ENCODE assay signal across 1 fruit fly cellular context in genomic region chr3R:23225266-23225665, dm6.
TF ChIP-seq lines count a peak whose summit lies in the region.

No protein-coding gene starts in this region.

TF ChIP-seq in whole organism, embryonic, 481 proteins besides CTCF, POLR2A, EP300 and RAD21 (continued from another document and continues in another):
- TF ChIP-seq MTF-1 (GFP tag; optimal IDR thresholded peaks at IDR 0.05; lab: Kevin White, UChicago; ENCODE audit: borderline replicate concordance) (peak; percentile 26), Bteb2 (GFP tag; optimal IDR thresholded peaks at IDR 0.05; lab: Kevin White, UChicago) (peak; percentile 33), CG2116 (GFP tag; optimal IDR thresholded peaks at IDR 0.05; lab: Kevin White, UChicago) (peak; percentile 7), hth (optimal IDR thresholded peaks at IDR 0.05; lab: Kevin White, UChicago) (no peak), Bdp1 (GFP tag; optimal IDR thresholded peaks at IDR 0.05; lab: Kevin White, UChicago) (no peak), sima (GFP tag; optimal IDR thresholded peaks at IDR 0.05; lab: Kevin White, UChicago) (no peak), psq (GFP tag; optimal IDR thresholded peaks at IDR 0.05; lab: Kevin White, UChicago) (no peak), CG3163 (GFP tag; optimal IDR thresholded peaks at IDR 0.05; lab: Kevin White, UChicago) (no peak), CG5245 (GFP tag; optimal IDR thresholded peaks at IDR 0.05; lab: Kevin White, UChicago) (no peak), YL-1 (GFP tag; optimal IDR thresholded peaks at IDR 0.05; lab: Kevin White, UChicago) (no peak), CG3995 (GFP tag; optimal IDR thresholded peaks at IDR 0.05; lab: Kevin White, UChicago) (no peak), dm (GFP tag; optimal IDR thresholded peaks at IDR 0.05; lab: Kevin White, UChicago) (no peak), CG15269 (tag; optimal IDR thresholded peaks at IDR 0.05; lab: Kevin White, UChicago) (peak; percentile 32), Sry-β (GFP tag; optimal IDR thresholded peaks at IDR 0.05; lab: Kevin White, UChicago) (no peak), Ada2b (GFP tag; IDR thresholded peaks at IDR 0.05; lab: Robert Waterston, UW) (peak; percentile 51; the same call in 1 of the 2 replicates), CG33213 (GFP tag; optimal IDR thresholded peaks at IDR 0.05; lab: Kevin White, UChicago) (peak; percentile 26), PHDP (tag; optimal IDR thresholded peaks at IDR 0.05; lab: Kevin White, UChicago) (peak; percentile 47), bbx (GFP tag; IDR thresholded peaks at IDR 0.05; lab: Robert Waterston, UW; ENCODE audit: partially characterized antibody) (no peak), Sry-δ (GFP tag; optimal IDR thresholded peaks at IDR 0.05; lab: Kevin White, UChicago) (no peak), Camta (GFP tag; optimal IDR thresholded peaks at IDR 0.05; lab: Kevin White, UChicago) (no peak), Hand (GFP tag; optimal IDR thresholded peaks at IDR 0.05; lab: Kevin White, UChicago) (peak; percentile 13), CG7271 (tag; optimal IDR thresholded peaks at IDR 0.05; lab: Kevin White, UChicago) (no peak), Spps (tag; optimal IDR thresholded peaks at IDR 0.05; lab: Kevin White, UChicago) (no peak), shn (GFP tag; optimal IDR thresholded peaks at IDR 0.05; lab: Kevin White, UChicago) (peak; percentile 9), CG13624 (GFP tag; optimal IDR thresholded peaks at IDR 0.05; lab: Kevin White, UChicago) (no peak), fd102C (GFP tag; optimal IDR thresholded peaks at IDR 0.05; lab: Kevin White, UChicago) (no peak), luna (GFP tag; optimal IDR thresholded peaks at IDR 0.05; lab: Kevin White, UChicago) (no peak), CG12659 (GFP tag; optimal IDR thresholded peaks at IDR 0.05; lab: Kevin White, UChicago) (peak; percentile 48), Lim3 (GFP tag; IDR thresholded peaks at IDR 0.05; lab: Robert Waterston, UW) (no peak), kay (GFP tag; optimal IDR thresholded peaks at IDR 0.05; lab: Kevin White, UChicago) (no peak), CG32772 (GFP tag; IDR thresholded peaks at IDR 0.05; lab: Robert Waterston, UW) (no peak), maf-S (GFP tag; optimal IDR thresholded peaks at IDR 0.05; lab: Kevin White, UChicago) (peak; percentile 29), CG9876 (GFP tag; optimal IDR thresholded peaks at IDR 0.05; lab: Kevin White, UChicago) (no peak), tgo (GFP tag; IDR thresholded peaks at IDR 0.05; lab: Robert Waterston, UW) (no peak; the same call in 2 of the 3 replicates), HLH4C (GFP tag; IDR thresholded peaks at IDR 0.05; lab: Robert Waterston, UW; ENCODE audit: partially characterized antibody) (no peak), CG4282 (GFP tag; optimal IDR thresholded peaks at IDR 0.05; lab: Kevin White, UChicago) (no peak), nmo (GFP tag; optimal IDR thresholded peaks at IDR 0.05; lab: Kevin White, UChicago) (no peak), H15 (GFP tag; IDR thresholded peaks at IDR 0.05; lab: Robert Waterston, UW) (no peak), CG9437 (GFP tag; optimal IDR thresholded peaks at IDR 0.05; lab: Kevin White, UChicago) (no peak), CG43689 (GFP tag; IDR thresholded peaks at IDR 0.05; lab: Robert Waterston, UW) (no peak), CG7987 (GFP tag; optimal IDR thresholded peaks at IDR 0.05; lab: Kevin White, UChicago) (peak; percentile 48), NC2β (GFP tag; optimal IDR thresholded peaks at IDR 0.05; lab: Kevin White, UChicago) (peak; percentile 3), sd (tag; optimal IDR thresholded peaks at IDR 0.05; lab: Kevin White, UChicago) (peak; percentile 9), mld (GFP tag; IDR thresholded peaks at IDR 0.05; lab: Robert Waterston, UW; ENCODE audit: partially characterized antibody) (no peak), sug (tag; optimal IDR thresholded peaks at IDR 0.05; lab: Kevin White, UChicago) (peak; percentile 32), CG12236 (GFP tag; optimal IDR thresholded peaks at IDR 0.05; lab: Kevin White, UChicago) (no peak), bsh (GFP tag; optimal IDR thresholded peaks at IDR 0.05; lab: Kevin White, UChicago) (peak in 1 of 2 experiments; percentile 32), CG10543 (GFP tag; optimal IDR thresholded peaks at IDR 0.05; lab: Kevin White, UChicago) (peak; percentile 77), Hmr (GFP tag; optimal IDR thresholded peaks at IDR 0.05; lab: Kevin White, UChicago) (peak; percentile 75), CG12391 (tag; optimal IDR thresholded peaks at IDR 0.05; lab: Kevin White, UChicago) (no peak), CG5953 (GFP tag; IDR thresholded peaks at IDR 0.05; lab: Robert Waterston, UW) (no peak), HHEX (GFP tag; optimal IDR thresholded peaks at IDR 0.05; lab: Kevin White, UChicago) (peak; percentile 53), usp (GFP tag; optimal IDR thresholded peaks at IDR 0.05; lab: Kevin White, UChicago) (no peak), otp (GFP tag; IDR thresholded peaks at IDR 0.05; lab: Robert Waterston, UW) (peak; percentile 63; the same call in 1 of the 3 replicates), btn (GFP tag; optimal IDR thresholded peaks at IDR 0.05; lab: Kevin White, UChicago) (no peak), CG31388 (GFP tag; optimal IDR thresholded peaks at IDR 0.05; lab: Kevin White, UChicago) (no peak), CG16813 (GFP tag; IDR thresholded peaks at IDR 0.05; lab: Robert Waterston, UW; ENCODE audit: partially characterized antibody) (no peak), NC2α (GFP tag; optimal IDR thresholded peaks at IDR 0.05; lab: Kevin White, UChicago) (no peak), BEAF-32 (GFP tag; optimal IDR thresholded peaks at IDR 0.05; lab: Kevin White, UChicago) (no peak), Oaz (GFP tag; IDR thresholded peaks at IDR 0.05; lab: Robert Waterston, UW) (no peak), CG1529 (GFP tag; optimal IDR thresholded peaks at IDR 0.05; lab: Kevin White, UChicago) (no peak), Kr (GFP tag; optimal IDR thresholded peaks at IDR 0.05; lab: Kevin White, UChicago) (no peak), CG11560 (tag; IDR thresholded peaks at IDR 0.05; lab: Robert Waterston, UW) (no peak), caup (GFP tag; optimal IDR thresholded peaks at IDR 0.05; lab: Kevin White, UChicago; ENCODE audit: severe bottlenecking) (peak; percentile 63), danr (GFP tag; IDR thresholded peaks at IDR 0.05; lab: Robert Waterston, UW) (0 out of 2 replicates have a peak, but pooled peaks have one; percentile 12), chm (GFP tag; IDR thresholded peaks at IDR 0.05; lab: Robert Waterston, UW) (no peak), vnd (GFP tag; IDR thresholded peaks at IDR 0.05; lab: Robert Waterston, UW; ENCODE audit: partially characterized antibody) (no peak), Atf6 (GFP tag; IDR thresholded peaks at IDR 0.05; lab: Robert Waterston, UW) (peak; percentile 79), jumu (GFP tag; optimal IDR thresholded peaks at IDR 0.05; lab: Kevin White, UChicago) (no peak), D (optimal IDR thresholded peaks at IDR 0.05; lab: Kevin White, UChicago) (no peak), D (GFP tag; optimal IDR thresholded peaks at IDR 0.05; lab: Kevin White, UChicago) (no peak), Hr39 (optimal IDR thresholded peaks at IDR 0.05; lab: Kevin White, UChicago) (no peak), al (GFP tag; IDR thresholded peaks at IDR 0.05; lab: Robert Waterston, UW) (0 out of 2 replicates have a peak, but pooled peaks have one; percentile 16), Nf-YB (GFP tag; optimal IDR thresholded peaks at IDR 0.05; lab: Kevin White, UChicago) (no peak), tll (GFP tag; optimal IDR thresholded peaks at IDR 0.05; lab: Kevin White, UChicago) (no peak), Max (GFP tag; optimal IDR thresholded peaks at IDR 0.05; lab: Kevin White, UChicago) (peak; percentile 1), Myb (GFP tag; optimal IDR thresholded peaks at IDR 0.05; lab: Kevin White, UChicago) (peak; percentile 17), aop (GFP tag; IDR thresholded peaks at IDR 0.05; lab: Robert Waterston, UW) (no peak), knrl (GFP tag; IDR thresholded peaks at IDR 0.05; lab: Robert Waterston, UW; ENCODE audit: partially characterized antibody) (no peak), lmd (GFP tag; IDR thresholded peaks at IDR 0.05; lab: Robert Waterston, UW) (no peak), CG2199 (GFP tag; IDR thresholded peaks at IDR 0.05; lab: Robert Waterston, UW) (no peak), CG12942 (GFP tag; optimal IDR thresholded peaks at IDR 0.05; lab: Kevin White, UChicago) (no peak), ato (GFP tag; IDR thresholded peaks at IDR 0.05; lab: Robert Waterston, UW; ENCODE audit: partially characterized antibody) (no peak), CG7786 (GFP tag; optimal IDR thresholded peaks at IDR 0.05; lab: Kevin White, UChicago) (peak; percentile 38), Oli (tag; optimal IDR thresholded peaks at IDR 0.05; lab: Kevin White, UChicago) (peak; percentile 3), CG8944 (GFP tag; optimal IDR thresholded peaks at IDR 0.05; lab: Kevin White, UChicago) (no peak), esg (GFP tag; conservative IDR thresholded peaks at IDR 0.05; lab: Robert Waterston, UW) (no peak), B-H2 (GFP tag; optimal IDR thresholded peaks at IDR 0.05; lab: Kevin White, UChicago) (peak; percentile 59), HLH54F (GFP tag; optimal IDR thresholded peaks at IDR 0.05; lab: Kevin White, UChicago) (peak; percentile 25), CG17912 (GFP tag; optimal IDR thresholded peaks at IDR 0.05; lab: Kevin White, UChicago) (no peak), CG17361 (GFP tag; IDR thresholded peaks at IDR 0.05; lab: Robert Waterston, UW) (0 out of 3 replicates have a peak, but pooled peaks have one; percentile 30), CG12155 (GFP tag; optimal IDR thresholded peaks at IDR 0.05; lab: Kevin White, UChicago) (no peak), jigr1 (GFP tag; IDR thresholded peaks at IDR 0.05; lab: Robert Waterston, UW) (no peak), Ets65A (GFP tag; lab: Kevin White, UChicago) (no peak), row (GFP tag; IDR thresholded peaks at IDR 0.05; lab: Robert Waterston, UW) (peak; percentile 38; the same call in 1 of the 3 replicates), Sox102F (GFP tag; optimal IDR thresholded peaks at IDR 0.05; lab: Kevin White, UChicago) (no peak), Hmx (GFP tag; optimal IDR thresholded peaks at IDR 0.05; lab: Kevin White, UChicago) (no peak), CkIIα-i1 (GFP tag; IDR thresholded peaks at IDR 0.05; lab: Robert Waterston, UW) (no peak), Abd-B (GFP tag; optimal IDR thresholded peaks at IDR 0.05; lab: Kevin White, UChicago) (no peak), ash1 (GFP tag; optimal IDR thresholded peaks at IDR 0.05; lab: Kevin White, UChicago) (peak; percentile 30), D19B (GFP tag; optimal IDR thresholded peaks at IDR 0.05; lab: Kevin White, UChicago) (peak; percentile 64), CG2712 (tag; optimal IDR thresholded peaks at IDR 0.05; lab: Kevin White, UChicago) (no peak), ap (GFP tag; IDR thresholded peaks at IDR 0.05; lab: Robert Waterston, UW) (no peak), nerfin-1 (tag; optimal IDR thresholded peaks at IDR 0.05; lab: Kevin White, UChicago) (no peak), CG3726 (GFP tag; IDR thresholded peaks at IDR 0.05; lab: Robert Waterston, UW) (no peak), zen2 (GFP tag; IDR thresholded peaks at IDR 0.05; lab: Robert Waterston, UW; ENCODE audit: partially characterized antibody) (no peak), Atf-2 (GFP tag; optimal IDR thresholded peaks at IDR 0.05; lab: Kevin White, UChicago) (no peak), Dp (GFP tag; optimal IDR thresholded peaks at IDR 0.05; lab: Kevin White, UChicago) (no peak), ac (GFP tag; optimal IDR thresholded peaks at IDR 0.05; lab: Kevin White, UChicago) (no peak), Deaf1 (tag; optimal IDR thresholded peaks at IDR 0.05; lab: Kevin White, UChicago) (no peak), CG10462 (GFP tag; optimal IDR thresholded peaks at IDR 0.05; lab: Kevin White, UChicago) (no peak), chif (GFP tag; optimal IDR thresholded peaks at IDR 0.05; lab: Kevin White, UChicago) (no peak), CG2678 (tag; optimal IDR thresholded peaks at IDR 0.05; lab: Kevin White, UChicago) (peak; percentile 62), CG8765 (GFP tag; IDR thresholded peaks at IDR 0.05; lab: Robert Waterston, UW) (no peak), odd (GFP tag; optimal IDR thresholded peaks at IDR 0.05; lab: Kevin White, UChicago) (peak; percentile 41), pnt (GFP tag; optimal IDR thresholded peaks at IDR 0.05; lab: Kevin White, UChicago) (no peak), CG4360 (GFP tag; IDR thresholded peaks at IDR 0.05; lab: Robert Waterston, UW) (no peak), Usf (GFP tag; optimal IDR thresholded peaks at IDR 0.05; lab: Kevin White, UChicago) (no peak), Xrp1 (GFP tag; IDR thresholded peaks at IDR 0.05; lab: Robert Waterston, UW) (no peak), Hr51 (GFP tag; optimal IDR thresholded peaks at IDR 0.05; lab: Kevin White, UChicago) (peak in 1 of 2 experiments; percentile 45), inv (GFP tag; IDR thresholded peaks at IDR 0.05; lab: Robert Waterston, UW; ENCODE audit: partially characterized antibody) (no peak), tup (GFP tag; optimal IDR thresholded peaks at IDR 0.05; lab: Kevin White, UChicago) (peak; percentile 13), Dll (GFP tag; IDR thresholded peaks at IDR 0.05; lab: Robert Waterston, UW; ENCODE audit: partially characterized antibody) (no peak), CG30431 (GFP tag; optimal IDR thresholded peaks at IDR 0.05; lab: Kevin White, UChicago) (no peak), CG10209 (GFP tag; optimal IDR thresholded peaks at IDR 0.05; lab: Kevin White, UChicago) (peak; percentile 53), Trl (optimal IDR thresholded peaks at IDR 0.05; lab: Kevin White, UChicago) (no peak), Trl (GFP tag; optimal IDR thresholded peaks at IDR 0.05; lab: Kevin White, UChicago) (peak; percentile 49), salm (tag; optimal IDR thresholded peaks at IDR 0.05; lab: Kevin White, UChicago) (no peak), Ets97D (GFP tag; optimal IDR thresholded peaks at IDR 0.05; lab: Kevin White, UChicago) (no peak), CG1602 (GFP tag; optimal IDR thresholded peaks at IDR 0.05; lab: Kevin White, UChicago) (no peak), pros (GFP tag; optimal IDR thresholded peaks at IDR 0.05; lab: Kevin White, UChicago) (no peak), CG7928 (GFP tag; optimal IDR thresholded peaks at IDR 0.05; lab: Kevin White, UChicago) (no peak), nau (GFP tag; optimal IDR thresholded peaks at IDR 0.05; lab: Kevin White, UChicago) (peak; percentile 13), sisA (GFP tag; IDR thresholded peaks at IDR 0.05; lab: Robert Waterston, UW) (no peak), gt (GFP tag; IDR thresholded peaks at IDR 0.05; lab: Robert Waterston, UW) (no peak), en (GFP tag; optimal IDR thresholded peaks at IDR 0.05; lab: Kevin White, UChicago) (no peak)
